Fruit fly (Drosophila melanogaster): ENCODE measurements around the gene NimC4.

dm6 chr2L:14013478-14013877 is 33.9 kb upstream of the NimC4 start:
- TF ChIP-seq Sin3A (optimal IDR thresholded peaks at IDR 0.05), result no peak
- TF ChIP-seq psq (optimal IDR thresholded peaks at IDR 0.05), result no peak

Data from Kc167 (cell line).